Worm (Caenorhabditis elegans) whole organism, late embryonic: ENCODE results near the gene ztf-28.
"Not testable (repeated sequence)": the region's sequence is repeated elsewhere in the genome, so short reads cannot be mapped to it uniquely, and the experiment has no call there.

Experiments used
- elt-2 ChIP-seq: sonication (generic microtip); optimal IDR thresholded peaks from 2 replicates; lab custom pipeline; 2016; ENCODE audit warnings: missing genetic modification reagents, missing genetic modification characterization, missing compliant biosample characterization
- ets-4 ChIP-seq: sonication (generic microtip); optimal IDR thresholded peaks from 2 replicates; lab custom pipeline; 2016; ENCODE audit warnings: missing genetic modification characterization, missing compliant biosample characterization
- fkh-6 ChIP-seq: sonication (generic microtip); optimal IDR thresholded peaks from 2 replicates; lab custom pipeline; 2016; ENCODE audit warnings: missing genetic modification characterization, missing compliant biosample characterization
- gmeb-2 ChIP-seq: sonication (generic microtip); optimal IDR thresholded peaks from 2 replicates; lab custom pipeline; 2016; ENCODE audit warnings: missing genetic modification characterization, inconsistent platforms, missing compliant biosample characterization
- hlh-6 ChIP-seq: sonication (generic microtip); optimal IDR thresholded peaks from 2 replicates; lab custom pipeline; 2016; ENCODE audit warnings: missing genotype, missing genetic modification characterization, missing compliant biosample characterization
- pha-4 ChIP-seq: fragments of 150-350 bp; optimal IDR thresholded peaks from 2 replicates; lab custom pipeline; 2018; ENCODE audit warnings: missing biosample characterization, missing genetic modification reagents, missing genetic modification characterization
- sox-4 ChIP-seq: sonication (generic microtip); optimal IDR thresholded peaks from 2 replicates; lab custom pipeline; 2017; ENCODE audit warnings: mild to moderate bottlenecking, missing genetic modification characterization, inconsistent platforms, missing compliant biosample characterization
- ttx-3 ChIP-seq: sonication (generic microtip); optimal IDR thresholded peaks from 2 replicates; lab custom pipeline; 2016; ENCODE audit warnings: missing genetic modification reagents, missing genetic modification characterization, missing compliant biosample characterization

DNA sequence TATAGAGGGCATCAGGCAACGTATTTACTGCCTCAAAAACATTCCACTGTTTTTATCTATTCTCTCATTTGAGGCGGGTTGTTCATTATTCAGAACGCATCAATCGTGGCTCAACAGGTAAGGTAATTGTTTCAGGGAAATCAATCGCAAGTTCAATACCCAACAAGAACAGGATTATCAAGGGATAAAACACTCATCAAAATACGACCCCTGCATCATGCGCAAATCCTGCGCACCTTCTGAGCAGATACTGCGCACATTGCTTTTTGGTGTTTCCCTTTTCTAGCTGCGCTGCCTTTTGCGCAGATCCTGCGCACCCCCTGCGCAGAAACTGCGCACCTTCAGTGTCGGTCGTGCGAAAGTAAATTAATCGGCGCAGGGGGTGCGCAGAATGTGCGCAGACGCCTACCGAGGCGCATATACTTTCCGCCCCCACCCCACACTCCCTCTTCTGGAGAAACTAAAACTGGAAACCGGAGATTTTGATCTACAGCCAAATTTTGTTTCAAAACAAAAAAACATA, 4.7 kb upstream of the ztf-28 start, which contains the start of gene F36F12.3:
- TF ChIP-seq sox-4 (tag; lab: Kevin White, UChicago); ttx-3; elt-2; ets-4 (tag; lab: Kevin White, UChicago); pha-4 (tag; lab: Kevin White, UChicago); fkh-6; gmeb-2 (tag; lab: Kevin White, UChicago); hlh-6: not testable (repeated sequence)
